Fruit fly (Drosophila melanogaster): Measurements from ENCODE around the gene CG10591.
A peak's percentile ranks its signal among the peaks of the same experiment; 100 is the strongest.

CG10591 gene

dm6 chr3L:5611732-5612250 lies 12.3 kb upstream of the CG10591 start (continued):
- TF ChIP-seq Nf-YA (GFP tag; IDR thresholded peaks at IDR 0.05) (peak; percentile 66), lbe (GFP tag; optimal IDR thresholded peaks at IDR 0.05) (peak; percentile 83), dati (GFP tag; IDR thresholded peaks at IDR 0.05) (no peak), luna (GFP tag; optimal IDR thresholded peaks at IDR 0.05) (no peak), sob (GFP tag; IDR thresholded peaks at IDR 0.05) (peak; percentile 65), rib (GFP tag; IDR thresholded peaks at IDR 0.05) (no peak), CG9437 (GFP tag; optimal IDR thresholded peaks at IDR 0.05) (peak; percentile 67), CG11723 (GFP tag; optimal IDR thresholded peaks at IDR 0.05) (peak; percentile 59), Ets97D (GFP tag; optimal IDR thresholded peaks at IDR 0.05) (peak; percentile 34), CoRest (tag; optimal IDR thresholded peaks at IDR 0.05) (peak; percentile 88), CG9876 (GFP tag; optimal IDR thresholded peaks at IDR 0.05) (no peak), hkb (optimal IDR thresholded peaks at IDR 0.05) (no peak), hkb (GFP tag; IDR thresholded peaks at IDR 0.05) (peak; percentile 88), kay (GFP tag; optimal IDR thresholded peaks at IDR 0.05) (peak; percentile 37), CG11560 (tag; IDR thresholded peaks at IDR 0.05) (no peak), jumu (GFP tag; optimal IDR thresholded peaks at IDR 0.05) (peak; percentile 50), az2 (GFP tag; optimal IDR thresholded peaks at IDR 0.05) (peak; percentile 85), ftz-f1 (GFP tag; optimal IDR thresholded peaks at IDR 0.05) (peak; percentile 28), CG10147 (GFP tag; optimal IDR thresholded peaks at IDR 0.05) (peak; percentile 72), tap (tag; optimal IDR thresholded peaks at IDR 0.05) (peak; percentile 82), CG11695 (GFP tag; IDR thresholded peaks at IDR 0.05) (peak; percentile 63), Side (GFP tag; optimal IDR thresholded peaks at IDR 0.05) (peak; percentile 38), crc (GFP tag; optimal IDR thresholded peaks at IDR 0.05) (no peak), shn (GFP tag; optimal IDR thresholded peaks at IDR 0.05) (no peak), esg (GFP tag; conservative IDR thresholded peaks at IDR 0.05) (peak; percentile 77), grau (tag; optimal IDR thresholded peaks at IDR 0.05) (peak; percentile 85), Bteb2 (GFP tag; optimal IDR thresholded peaks at IDR 0.05) (peak; percentile 69), HHEX (GFP tag; optimal IDR thresholded peaks at IDR 0.05) (peak; percentile 63), Aef1 (GFP tag; IDR thresholded peaks at IDR 0.05) (0 out of 3 replicates have a peak, but pooled peaks have one; percentile 48), CG15601 (tag; optimal IDR thresholded peaks at IDR 0.05) (peak; percentile 94), BtbVII (GFP tag; optimal IDR thresholded peaks at IDR 0.05) (peak; percentile 69), TFAM (GFP tag; optimal IDR thresholded peaks at IDR 0.05) (peak; percentile 38), CG2202 (tag; optimal IDR thresholded peaks at IDR 0.05) (peak; percentile 86), Abd-B (GFP tag; optimal IDR thresholded peaks at IDR 0.05) (peak; percentile 63), Ets65A (GFP tag) (peak; percentile 86), CG16863 (GFP tag; optimal IDR thresholded peaks at IDR 0.05) (peak; percentile 54), Dad (GFP tag; optimal IDR thresholded peaks at IDR 0.05) (peak; percentile 41), Nf-YC (tag; optimal IDR thresholded peaks at IDR 0.05) (no peak), CG1647 (GFP tag; optimal IDR thresholded peaks at IDR 0.05) (no peak), Hey (tag; optimal IDR thresholded peaks at IDR 0.05) (no peak), CG1233 (GFP tag; optimal IDR thresholded peaks at IDR 0.05) (peak; percentile 76), CG42726 (GFP tag; IDR thresholded peaks at IDR 0.05; ENCODE audit: partially characterized antibody) (no peak), exex (tag; optimal IDR thresholded peaks at IDR 0.05) (no peak), her (GFP tag; optimal IDR thresholded peaks at IDR 0.05) (no peak), odd (GFP tag; optimal IDR thresholded peaks at IDR 0.05) (peak; percentile 74), Atf6 (GFP tag; IDR thresholded peaks at IDR 0.05) (peak; percentile 41; the same call in 1 of the 2 replicates), fd102C (GFP tag; optimal IDR thresholded peaks at IDR 0.05) (no peak), CG10462 (GFP tag; optimal IDR thresholded peaks at IDR 0.05) (peak; percentile 46), CG5180 (GFP tag; optimal IDR thresholded peaks at IDR 0.05) (peak; percentile 69), Lhr (GFP tag; optimal IDR thresholded peaks at IDR 0.05) (peak; percentile 72), seq (GFP tag; IDR thresholded peaks at IDR 0.05) (peak; percentile 37; the same call in 1 of the 2 replicates), B-H1 (GFP tag; IDR thresholded peaks at IDR 0.05) (peak; percentile 55; the same call in 2 of the 3 replicates)
